Fruit fly (Drosophila melanogaster) whole organism: ENCODE results near the gene ARY.
"Not testable (repeated sequence)": the region's sequence is repeated elsewhere in the genome, so short reads cannot be mapped to it uniquely, and the experiment has no call there.

ENCODE experiments used
- Dll ChIP-seq: fragments of >200 bp; optimal IDR thresholded peaks from 2 replicates; lab custom pipeline; 2017
- pan ChIP-seq: fragments of >200 bp; optimal IDR thresholded peaks from 2 replicates; lab custom pipeline; 2017
- psq ChIP-seq: fragments of >200 bp; optimal IDR thresholded peaks from 2 replicates; lab custom pipeline; 2017

The ARY gene

dm6 chrY:702130-702529, at the start of gene ARY:
ARY (plus strand) TSS chrY:702430.
- not testable (repeated sequence) for TF ChIP-seq Dll, psq, pan (lab: Kevin White, UChicago)
